Worm (Caenorhabditis elegans): Measurements from ENCODE around the gene R11G11.16.

DNA sequence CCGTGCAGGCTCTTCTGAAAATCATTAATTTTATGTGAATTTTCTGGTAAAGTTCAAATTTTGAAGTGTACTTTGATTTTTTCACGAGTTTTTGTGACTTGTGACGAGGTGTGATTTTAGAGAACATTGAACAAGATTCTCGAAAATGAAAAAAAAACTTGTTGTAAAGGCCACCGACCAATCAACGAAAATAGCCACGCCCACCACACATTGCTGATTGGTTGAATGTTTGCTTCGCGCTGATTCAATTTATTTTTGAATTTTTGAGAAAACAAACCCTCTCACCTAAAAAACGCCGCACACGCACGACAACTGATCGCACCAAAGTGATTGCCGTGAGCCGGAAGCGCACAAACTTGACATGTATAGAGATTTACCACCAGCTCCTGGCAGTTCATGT is 42.1 kb downstream of the R11G11.16 start:
- TF ChIP-seq T22C8.4 (GFP tag; IDR thresholded peaks at IDR 0.05), result no peak
- no peak for TF ChIP-seq ztf-23 (GFP tag; IDR thresholded peaks at IDR 0.05)
- no peak for TF ChIP-seq ztf-29 (GFP tag; IDR thresholded peaks at IDR 0.05)
- TF ChIP-seq klf-2 (GFP tag; conservative IDR thresholded peaks at IDR 0.05), result no peak
- no peak for TF ChIP-seq med-1 (GFP tag; optimal IDR thresholded peaks at IDR 0.05; ENCODE audit: insufficient read depth)

Data from whole organism, midembryonic.